Worm (Caenorhabditis elegans) whole organism, L4 larva: Measurements from ENCODE around the gene Y46G5A.38.
"Not testable (repeated sequence)": the region's sequence is repeated elsewhere in the genome, so short reads cannot be mapped to it uniquely, and the experiment has no call there.

Experiments
- F10B5.3 ChIP-seq: sonication (generic microtip); optimal IDR thresholded peaks from 2 replicates; lab custom pipeline; 2016; ENCODE audit warnings: mild to moderate bottlenecking, missing genetic modification characterization, missing compliant biosample characterization
- F37D6.2 ChIP-seq: sonication (generic microtip); optimal IDR thresholded peaks from 2 replicates; lab custom pipeline; 2016; ENCODE audit warnings: mild to moderate bottlenecking, missing genetic modification characterization, missing compliant biosample characterization
- F49E8.2 ChIP-seq: sonication (generic microtip); optimal IDR thresholded peaks from 2 replicates; lab custom pipeline; 2016; ENCODE audit warnings: missing compliant biosample characterization, mild to moderate bottlenecking, missing genetic modification characterization, borderline replicate concordance
- T26A8.4 ChIP-seq: fragments of 200-800 bp; sonication (Bioruptor generic); IDR thresholded peaks from 2 replicates; pipeline ENCODE4 v1.3.6; 2022; ENCODE audit warnings: missing genetic modification characterization, missing compliant biosample characterization
- Y48G9A.11 ChIP-seq: fragments of 200-800 bp; sonication (Bioruptor generic); IDR thresholded peaks from 2 replicates; pipeline ENCODE4 v1.3.6; 2022; ENCODE audit warnings: missing genetic modification reagents, missing genetic modification characterization, missing compliant biosample characterization
- ZK337.2 ChIP-seq: fragments of 200-800 bp; sonication (Bioruptor generic); IDR thresholded peaks from 2 replicates; pipeline ENCODE4 v1.3.6; 2022; ENCODE audit warnings: missing genetic modification reagents, missing genetic modification characterization, missing compliant biosample characterization
- aha-1 ChIP-seq: fragments of 150-350 bp; peaks from one replicate; lab custom pipeline; 2014; ENCODE audit warnings: missing biosample characterization, missing genetic modification characterization
- aly-2 ChIP-seq: sonication (generic microtip); optimal IDR thresholded peaks from 2 replicates; lab custom pipeline; 2018; ENCODE audit warnings: missing biosample characterization, missing genetic modification characterization
- arid-1 ChIP-seq: fragments of 200-800 bp; sonication (Bioruptor generic); conservative IDR thresholded peaks from 2 replicates; pipeline ENCODE4 v1.3.6; 2022; ENCODE audit warnings: missing genetic modification reagents, missing genetic modification characterization, missing compliant biosample characterization
- ceh-44 ChIP-seq: fragments of 200-800 bp; sonication (Bioruptor generic); IDR thresholded peaks from 2 replicates; pipeline ENCODE4 v1.3.6; 2022; ENCODE audit warnings: missing genetic modification reagents, missing genetic modification characterization, missing compliant biosample characterization
- ctbp-1 ChIP-seq: fragments of 200-800 bp; sonication (Bioruptor generic); IDR thresholded peaks from 2 replicates; pipeline ENCODE4 v1.3.6; 2022; ENCODE audit warnings: missing genetic modification reagents, missing genetic modification characterization, missing compliant biosample characterization
- dmd-6 ChIP-seq: fragments of 200-800 bp; sonication (Bioruptor generic); IDR thresholded peaks from 2 replicates; pipeline ENCODE4 v1.3.6; 2022; ENCODE audit warnings: missing genetic modification reagents, missing genetic modification characterization, missing compliant biosample characterization
- dmd-9 ChIP-seq: fragments of 200-800 bp; sonication (Bioruptor generic); IDR thresholded peaks from 2 replicates; pipeline ENCODE4 v1.3.6; 2022; ENCODE audit warnings: missing genetic modification reagents, missing genetic modification characterization, missing compliant biosample characterization
- duxl-1 ChIP-seq: sonication (generic microtip); optimal IDR thresholded peaks from 2 replicates; lab custom pipeline; 2016; ENCODE audit warnings: mild to moderate bottlenecking, missing genetic modification characterization, moderate library complexity, missing compliant biosample characterization; ENCODE audit not compliant: poor library complexity
- dve-1 ChIP-seq: sonication (generic microtip); optimal IDR thresholded peaks from 2 replicates; lab custom pipeline; 2017; ENCODE audit warnings: antibody characterized with exemption, mild to moderate bottlenecking, missing genetic modification characterization, missing compliant biosample characterization; ENCODE audit not compliant: insufficient read depth
- egl-43 ChIP-seq: fragments of 200-800 bp; sonication (Bioruptor generic); IDR thresholded peaks from 2 replicates; pipeline ENCODE4 v1.3.6; 2022; ENCODE audit warnings: missing genetic modification reagents, missing genetic modification characterization, missing compliant biosample characterization
- hlh-11 ChIP-seq: fragments of 200-800 bp; sonication (Bioruptor generic); optimal IDR thresholded peaks from 2 replicates; lab custom pipeline; 2018; ENCODE audit warnings: mild to moderate bottlenecking, missing genetic modification characterization, missing compliant biosample characterization
- hlh-30 ChIP-seq: sonication (generic microtip); optimal IDR thresholded peaks from 2 replicates; lab custom pipeline; 2017; ENCODE audit warnings: antibody characterized with exemption, mild to moderate bottlenecking, missing genetic modification characterization, missing compliant biosample characterization; ENCODE audit not compliant: insufficient read depth
- hmg-1.1 ChIP-seq: fragments of 200-800 bp; sonication (Bioruptor generic); IDR thresholded peaks from 2 replicates; pipeline ENCODE4 v1.3.6; 2022; ENCODE audit warnings: missing genetic modification reagents, missing genetic modification characterization, missing compliant biosample characterization
- jun-1 ChIP-seq: fragments of 150-350 bp; optimal IDR thresholded peaks from 2 replicates; lab custom pipeline; 2014; ENCODE audit warnings: missing biosample characterization, missing genetic modification reagents, missing genetic modification characterization
- lin-1 ChIP-seq: fragments of 200-800 bp; sonication (Bioruptor generic); IDR thresholded peaks from 2 replicates; pipeline ENCODE4 v1.3.6; 2022; ENCODE audit warnings: missing genetic modification reagents, missing genetic modification characterization, missing compliant biosample characterization
- lin-13 ChIP-seq: fragments of 150-350 bp; optimal IDR thresholded peaks from 2 replicates; lab custom pipeline; 2014; ENCODE audit warnings: missing biosample characterization, missing genetic modification reagents, missing genetic modification characterization
- lin-38 ChIP-seq: fragments of 200-800 bp; sonication (Bioruptor generic); IDR thresholded peaks from 2 replicates; pipeline ENCODE4 v1.3.6; 2022; ENCODE audit warnings: missing genetic modification reagents, missing genetic modification characterization, missing compliant biosample characterization
- lsy-2 ChIP-seq, 2 experiments: fragments of 150-350 bp in 1 of 2; sonication (generic microtip) in 1 of 2; optimal IDR thresholded peaks; 2 replicates each; lab custom pipeline; 2014 to 2017; ENCODE audit warnings: missing biosample characterization in 2 of 2, missing genetic modification characterization in 2 of 2
- mdt-29 ChIP-seq: fragments of 200-800 bp; sonication (Bioruptor generic); IDR thresholded peaks from 2 replicates; pipeline ENCODE4 v1.3.6; 2022; ENCODE audit warnings: missing genetic modification reagents, missing genetic modification characterization, missing compliant biosample characterization
- mep-1 ChIP-seq: fragments of 150-350 bp; sonication (generic microtip); optimal IDR thresholded peaks from 3 replicates; lab custom pipeline; 2014; ENCODE audit warnings: missing biosample characterization, missing genetic modification characterization
- mes-2 ChIP-seq: sonication (generic microtip); optimal IDR thresholded peaks from 2 replicates; lab custom pipeline; 2016; ENCODE audit warnings: missing genotype, mild to moderate bottlenecking, missing genetic modification characterization, missing compliant biosample characterization; ENCODE audit not compliant: poor library complexity, severe bottlenecking
- nhr-102 ChIP-seq: sonication (generic microtip); optimal IDR thresholded peaks from 2 replicates; lab custom pipeline; 2016; ENCODE audit warnings: mild to moderate bottlenecking, missing genetic modification characterization, moderate library complexity, missing compliant biosample characterization
- nhr-111 ChIP-seq: fragments of 200-800 bp; sonication (Bioruptor generic); optimal IDR thresholded peaks from 2 replicates; lab custom pipeline; 2018; ENCODE audit warnings: mild to moderate bottlenecking, missing genetic modification characterization, missing compliant biosample characterization
- nhr-42 ChIP-seq: fragments of 200-800 bp; sonication (Bioruptor generic); IDR thresholded peaks from 2 replicates; pipeline ENCODE4 v1.3.6; 2022; ENCODE audit warnings: missing genetic modification characterization, missing compliant biosample characterization
- pha-4 ChIP-seq, 2 experiments: fragments of 150-350 bp in 1 of 2; fragments of 200-800 bp in 1 of 2; sonication (Bioruptor generic) in 1 of 2; IDR thresholded peaks in 1 of 2; optimal IDR thresholded peaks in 1 of 2; 2 replicates each; pipeline versions ENCODE4 v1.3.6 to Lab custom; 2014 to 2022; ENCODE audit warnings: missing genetic modification characterization in 2 of 2, missing genetic modification reagents in 2 of 2, missing biosample characterization in 1 of 2, missing compliant biosample characterization in 1 of 2
- php-3 ChIP-seq: fragments of 200-800 bp; sonication (Bioruptor generic); IDR thresholded peaks from 2 replicates; pipeline ENCODE4 v1.3.6; 2022; ENCODE audit warnings: missing genetic modification reagents, missing genetic modification characterization, missing compliant biosample characterization
- rbr-2 ChIP-seq: sonication (generic microtip); optimal IDR thresholded peaks from 2 replicates; lab custom pipeline; 2016; ENCODE audit warnings: missing genotype, missing genetic modification characterization, missing compliant biosample characterization
- set-16 ChIP-seq: fragments of 200-800 bp; sonication (Bioruptor generic); IDR thresholded peaks from 2 replicates; pipeline ENCODE4 v1.3.6; 2022; ENCODE audit warnings: missing genetic modification reagents, missing genetic modification characterization, missing compliant biosample characterization
- snpc-1.2 ChIP-seq: fragments of 200-800 bp; sonication (Bioruptor generic); IDR thresholded peaks from 2 replicates; pipeline ENCODE4 v1.3.6; 2022; ENCODE audit warnings: missing genetic modification reagents, missing genetic modification characterization, missing compliant biosample characterization
- snpc-4 ChIP-seq: fragments of 150-350 bp; optimal IDR thresholded peaks from 2 replicates; lab custom pipeline; 2014; ENCODE audit warnings: missing biosample characterization, missing genetic modification characterization
- tra-1 ChIP-seq: fragments of 200-800 bp; sonication (Bioruptor generic); IDR thresholded peaks from 2 replicates; pipeline ENCODE4 v1.3.6; 2022; ENCODE audit warnings: missing genetic modification reagents, missing genetic modification characterization, missing compliant biosample characterization
- vab-7 ChIP-seq: fragments of 200-800 bp; sonication (Bioruptor generic); IDR thresholded peaks from 2 replicates; pipeline ENCODE4 v1.3.6; 2022; ENCODE audit warnings: missing genetic modification reagents, missing genetic modification characterization, missing compliant biosample characterization

Y46G5A.38 gene

DNA sequence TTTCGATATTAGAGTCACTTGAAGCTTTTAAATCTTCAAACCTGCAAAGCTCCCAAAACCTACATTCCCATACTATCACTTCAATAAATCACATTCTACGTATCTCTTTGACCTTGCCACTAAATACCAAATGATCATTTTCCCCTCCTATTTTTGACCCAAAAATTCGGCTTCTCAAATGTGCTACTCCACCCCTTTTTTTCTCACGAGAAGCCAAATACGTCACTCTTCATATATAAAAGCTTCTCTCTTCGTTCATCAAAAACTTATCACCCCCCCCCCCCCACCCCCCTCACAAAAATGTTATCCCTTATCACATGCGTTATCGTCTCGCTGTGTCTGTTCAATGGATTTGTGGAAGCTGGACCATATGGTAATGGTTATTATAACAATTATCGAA lies at the start of gene Y46G5A.38:
Gene Y46G5A.38 (plus strand): TSS at position 301 of the 400 bp plus-strand sequence.
- TF ChIP-seq aly-2 = no peak
- TF ChIP-seq F10B5.3 = no peak
- no peak for TF ChIP-seq tra-1 (GFP tag; lab: Robert Waterston, UW)
- no peak for TF ChIP-seq mes-2
- no peak for TF ChIP-seq jun-1
- TF ChIP-seq lin-13 = no peak
- no peak for TF ChIP-seq snpc-1.2 (GFP tag; lab: Robert Waterston, UW)
- TF ChIP-seq php-3 (GFP tag; lab: Robert Waterston, UW) = no peak
- TF ChIP-seq nhr-111 (GFP tag; lab: Kevin White, UChicago) = no peak

DNA sequence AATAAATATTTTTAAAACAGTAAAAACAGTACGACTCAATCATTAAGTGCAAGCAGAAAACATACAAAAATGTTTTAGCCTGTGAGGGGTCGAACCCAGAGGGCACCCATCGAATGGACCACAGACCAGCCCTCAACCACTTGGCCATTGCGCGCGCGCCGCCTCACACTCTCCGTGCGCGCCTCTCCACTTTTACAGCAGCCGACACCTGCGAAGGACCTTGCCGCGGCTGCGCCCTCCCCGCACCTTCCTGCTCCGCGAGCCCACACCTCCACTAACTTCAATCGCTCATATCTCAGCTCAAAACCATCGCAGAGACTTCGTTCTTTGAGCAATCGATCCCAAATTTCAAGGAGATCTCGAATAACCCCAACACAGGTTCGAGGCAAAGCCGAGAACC lies 48.5 kb upstream of the Y46G5A.38 start:
- TF ChIP-seq snpc-1.2 (GFP tag; lab: Robert Waterston, UW) (peak; percentile 83), F37D6.2 (peak; percentile 43), ctbp-1 (GFP tag; lab: Robert Waterston, UW) (0 out of 2 replicates have a peak, but pooled peaks have one; percentile 34), F49E8.2 (tag; lab: Kevin White, UChicago) (peak; percentile 38), ZK337.2 (peak; percentile 69; the same call in 1 of the 2 replicates), hmg-1.1 (peak; percentile 63), aha-1 (tag; lab: Kevin White, UChicago) (peak; percentile 93), set-16 (GFP tag; lab: Robert Waterston, UW) (peak; percentile 98), lsy-2 (tag; optimal IDR thresholded peaks at IDR 0.05; lab: Kevin White, UChicago) (peak in 1 of 2 experiments; percentile 31), egl-43 (peak; percentile 75; the same call in 1 of the 2 replicates), pha-4 (GFP tag; IDR thresholded peaks at IDR 0.05; lab: Robert Waterston, UW) (peak; percentile 48; the same call in 1 of the 2 replicates), dmd-9 (GFP tag; lab: Robert Waterston, UW) (peak; percentile 69; the same call in 1 of the 2 replicates), lin-38 (GFP tag; lab: Robert Waterston, UW) (peak; percentile 84), mes-2 (peak; percentile 79), vab-7 (GFP tag; lab: Robert Waterston, UW) (peak; percentile 56; the same call in 1 of the 2 replicates), hlh-11 (peak; percentile 11), arid-1 (GFP tag; lab: Robert Waterston, UW) (peak; percentile 40), hlh-30 (tag; lab: Kevin White, UChicago) (peak; percentile 20), lin-1 (GFP tag; lab: Robert Waterston, UW) (0 out of 2 replicates have a peak, but pooled peaks have one; percentile 16), Y48G9A.11 (peak; percentile 87), snpc-4 (tag; lab: Kevin White, UChicago) (peak; percentile 81), dve-1 (tag; lab: Kevin White, UChicago) (peak; percentile 19), mep-1 (tag; lab: Kevin White, UChicago) (peak; percentile 71), mdt-29 (GFP tag; lab: Robert Waterston, UW) (0 out of 2 replicates have a peak, but pooled peaks have one; percentile 24), duxl-1 (tag; lab: Kevin White, UChicago) (peak; percentile 50), dmd-6 (GFP tag; lab: Robert Waterston, UW) (peak; percentile 49; the same call in 1 of the 2 replicates), T26A8.4 (GFP tag; lab: Robert Waterston, UW) (peak; percentile 81), lin-13 (peak; percentile 88), ceh-44 (0 out of 2 replicates have a peak, but pooled peaks have one; percentile 2), tra-1 (GFP tag; lab: Robert Waterston, UW) (peak; percentile 10; the same call in 1 of the 2 replicates), nhr-102 (tag; lab: Kevin White, UChicago) (peak; percentile 15), rbr-2 (tag; lab: Kevin White, UChicago) (peak; percentile 45), nhr-42 (GFP tag; lab: Robert Waterston, UW) (peak; percentile 80; the same call in 1 of the 2 replicates)
- TF ChIP-seq pha-4 (tag; optimal IDR thresholded peaks at IDR 0.05; lab: Kevin White, UChicago) = not testable (repeated sequence)
